Worm (Caenorhabditis elegans) whole organism, L2 larva: ENCODE data around the gene srg-24.

ENCODE experiments used
- Y55F3AM.14 ChIP-seq: fragments of 200-800 bp; sonication (Bioruptor generic); optimal IDR thresholded peaks from 2 replicates; lab custom pipeline; 2018; ENCODE audit warnings: mild to moderate bottlenecking, missing genetic modification characterization, missing compliant biosample characterization
- ama-1 ChIP-seq: fragments of 150-350 bp; optimal IDR thresholded peaks from 2 replicates; lab custom pipeline; 2018; ENCODE audit warnings: inconsistent platforms
- egl-27 ChIP-seq: sonication (generic microtip); optimal IDR thresholded peaks from 3 replicates; lab custom pipeline; 2017; ENCODE audit warnings: missing biosample characterization, missing genetic modification reagents, missing genetic modification characterization
- nhr-10 ChIP-seq: sonication (generic microtip); optimal IDR thresholded peaks from 2 replicates; lab custom pipeline; 2017; ENCODE audit warnings: missing biosample characterization, missing genetic modification characterization
- nhr-21 ChIP-seq: fragments of 150-350 bp; optimal IDR thresholded peaks from 2 replicates; lab custom pipeline; 2014; ENCODE audit warnings: missing biosample characterization, missing genetic modification characterization
- nhr-237 ChIP-seq: fragments of 150-350 bp; optimal IDR thresholded peaks from 2 replicates; lab custom pipeline; 2014; ENCODE audit warnings: missing biosample characterization, missing genetic modification characterization
- nhr-6 ChIP-seq: fragments of 150-350 bp; optimal IDR thresholded peaks from 2 replicates; lab custom pipeline; 2014; ENCODE audit warnings: missing biosample characterization, missing genetic modification characterization
- zag-1 ChIP-seq: fragments of 150-350 bp; optimal IDR thresholded peaks from 2 replicates; lab custom pipeline; 2014; ENCODE audit warnings: missing biosample characterization, missing genetic modification characterization
- ztf-11 ChIP-seq: sonication (generic microtip); optimal IDR thresholded peaks from 2 replicates; lab custom pipeline; 2017; ENCODE audit warnings: missing biosample characterization, missing genetic modification characterization
- ztf-4 ChIP-seq: fragments of 150-350 bp; optimal IDR thresholded peaks from 2 replicates; lab custom pipeline; 2014; ENCODE audit warnings: missing biosample characterization, missing genetic modification characterization

ce11 chrII:3048989-3049388, 51.5 kb downstream of the srg-24 start:
- TF ChIP-seq ztf-4 (no peak), nhr-6 (tag; lab: Kevin White, UChicago) (no peak), ztf-11 (tag; lab: Kevin White, UChicago) (no peak), nhr-237 (tag; lab: Kevin White, UChicago) (no peak), nhr-21 (tag; lab: Kevin White, UChicago) (no peak), Y55F3AM.14 (no peak), egl-27 (tag; lab: Kevin White, UChicago) (no peak), zag-1 (tag; lab: Kevin White, UChicago) (no peak), ama-1 (lab: Kevin White, UChicago) (no peak), nhr-10 (tag; lab: Kevin White, UChicago) (no peak)
